Worm (Caenorhabditis elegans): ENCODE results near the gene dli-1.

The dli-1 gene

DNA sequence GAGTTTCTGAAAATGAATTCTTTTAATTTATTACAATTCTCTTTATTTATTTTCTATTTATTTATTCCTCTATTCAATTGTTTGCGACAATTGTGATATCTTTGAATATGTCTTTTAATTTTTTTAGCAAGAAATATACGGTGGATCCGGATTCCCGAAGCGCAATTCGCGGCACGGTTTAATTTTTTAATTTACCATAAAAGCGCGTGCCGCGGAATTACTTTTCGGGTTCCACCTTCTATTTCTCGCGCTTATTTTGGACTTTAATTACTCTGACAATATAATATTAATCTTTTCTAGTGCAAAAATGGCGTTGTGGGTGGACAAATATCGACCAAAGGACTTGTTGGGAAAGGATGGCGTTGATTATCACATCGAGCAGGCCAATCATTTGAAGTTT lies 3.1 kb downstream of the dli-1 start, which contains the start of gene rfc-3:
Gene rfc-3, plus strand, starts transcription at position 301 of the 400 bp plus-strand sequence.
- TF ChIP-seq snpc-3.4 (tag; optimal IDR thresholded peaks at IDR 0.05) = no peak
- TF ChIP-seq nhr-27 (tag; optimal IDR thresholded peaks at IDR 0.05) = no peak
- TF ChIP-seq ztf-3 (GFP tag; optimal IDR thresholded peaks at IDR 0.05) = no peak
- TF ChIP-seq ekl-4 (GFP tag; IDR thresholded peaks at IDR 0.05) = peak; percentile 49; the same call in 1 of the 2 replicates
- no peak for TF ChIP-seq hrde-1 (tag; optimal IDR thresholded peaks at IDR 0.05; ENCODE audit: borderline replicate concordance)
- TF ChIP-seq lin-35 (GFP tag; optimal IDR thresholded peaks at IDR 0.05) = no peak
- no peak for TF ChIP-seq fkh-3 (tag; optimal IDR thresholded peaks at IDR 0.05)
- TF ChIP-seq ZK185.1 (tag; optimal IDR thresholded peaks at IDR 0.05; ENCODE audit: poor library complexity, severe bottlenecking) = no peak
- 0 out of 2 replicates have a peak, but pooled peaks have one; percentile 36 for TF ChIP-seq ceh-100 (GFP tag; IDR thresholded peaks at IDR 0.05)
- TF ChIP-seq egl-44 (GFP tag; IDR thresholded peaks at IDR 0.05) = no peak
- TF ChIP-seq lin-54 (GFP tag; optimal IDR thresholded peaks at IDR 0.05) = no peak
- peak; percentile 32 for TF ChIP-seq madf-6 (GFP tag; IDR thresholded peaks at IDR 0.05)
- TF ChIP-seq bed-1 (GFP tag; IDR thresholded peaks at IDR 0.05) = no peak
- no peak for TF ChIP-seq attf-6 (GFP tag; IDR thresholded peaks at IDR 0.05)
- 0 out of 2 replicates have a peak, but pooled peaks have one; percentile 22 for TF ChIP-seq hsf-1 (GFP tag; IDR thresholded peaks at IDR 0.05)
- TF ChIP-seq F39B2.1 (GFP tag; IDR thresholded peaks at IDR 0.05) = no peak
- TF ChIP-seq ceh-58 (GFP tag; IDR thresholded peaks at IDR 0.05) = no peak
- peak; percentile 8; the same call in 1 of the 2 replicates for TF ChIP-seq F33H1.4 (GFP tag; IDR thresholded peaks at IDR 0.05)
- no peak for TF ChIP-seq ztf-28 (GFP tag; IDR thresholded peaks at IDR 0.05)
- peak; percentile 49 for TF ChIP-seq efl-1 (GFP tag; optimal IDR thresholded peaks at IDR 0.05)
- TF ChIP-seq ztf-26 (tag; optimal IDR thresholded peaks at IDR 0.05) = no peak
- no peak for TF ChIP-seq F22D6.2 (tag; optimal IDR thresholded peaks at IDR 0.05)
- TF ChIP-seq zfh-2 (GFP tag; conservative IDR thresholded peaks at IDR 0.05) = no peak
- no peak for TF ChIP-seq tbx-9 (tag; optimal IDR thresholded peaks at IDR 0.05; ENCODE audit: borderline replicate concordance)
- TF ChIP-seq lsl-1 (GFP tag; optimal IDR thresholded peaks at IDR 0.05) = no peak
- 0 out of 2 replicates have a peak, but pooled peaks have one; percentile 35 for TF ChIP-seq ztf-25 (GFP tag; IDR thresholded peaks at IDR 0.05)
- no peak for TF ChIP-seq Y56A3A.18 (GFP tag; IDR thresholded peaks at IDR 0.05)
- no peak for TF ChIP-seq lir-1 (GFP tag; conservative IDR thresholded peaks at IDR 0.05)
- TF ChIP-seq egrh-3 (GFP tag; IDR thresholded peaks at IDR 0.05) = no peak
- no peak for TF ChIP-seq hlh-12 (tag; optimal IDR thresholded peaks at IDR 0.05)
- TF ChIP-seq lin-40 (tag; optimal IDR thresholded peaks at IDR 0.05) = no peak

DNA sequence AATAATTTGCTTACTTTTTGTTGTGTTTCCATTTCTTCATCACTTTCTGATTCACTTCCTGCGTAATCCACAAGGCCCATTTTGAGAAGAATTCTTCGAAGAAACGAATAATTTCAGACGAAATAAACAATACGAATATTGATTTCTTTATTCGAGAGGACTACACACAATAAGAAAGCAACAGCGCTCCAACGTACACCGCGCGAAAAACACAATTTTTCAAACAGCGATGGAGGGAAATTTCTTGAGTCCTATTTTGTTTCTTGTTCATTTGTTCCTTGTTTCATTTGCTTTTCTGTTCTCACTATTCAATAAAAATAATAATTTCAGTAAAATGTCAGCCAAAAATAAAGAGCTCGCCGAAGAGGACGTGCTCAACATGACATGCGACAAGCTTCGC lies 4.9 kb downstream of the dli-1 start, which contains the start of the genes prcc-1 and C39E9.12:
Gene prcc-1, minus strand, starts transcription at position 119 of the 400 bp plus-strand sequence.
Gene C39E9.12, plus strand, starts transcription at position 331 of the 400 bp plus-strand sequence.
- TF ChIP-seq ceh-58 (GFP tag; IDR thresholded peaks at IDR 0.05) (no peak), lsy-27 (tag; optimal IDR thresholded peaks at IDR 0.05; ENCODE audit: borderline replicate concordance, insufficient read depth) (no peak), cebp-1 (GFP tag; IDR thresholded peaks at IDR 0.05) (no peak), cebp-1 (tag; optimal IDR thresholded peaks at IDR 0.05) (no peak), rcor-1 (GFP tag; IDR thresholded peaks at IDR 0.05) (peak; percentile 23; the same call in 1 of the 2 replicates), hsf-1 (GFP tag; IDR thresholded peaks at IDR 0.05) (no peak; the same call in 1 of the 2 replicates), nhr-80 (tag; optimal IDR thresholded peaks at IDR 0.05) (no peak), F23B12.7 (tag; optimal IDR thresholded peaks at IDR 0.05; ENCODE audit: insufficient read depth) (peak; percentile 61), Y53G8AR.9 (GFP tag; conservative IDR thresholded peaks at IDR 0.05) (0 out of 2 replicates have a peak, but pooled peaks have one; percentile 13), mes-4 (tag; optimal IDR thresholded peaks at IDR 0.05) (no peak), xnd-1 (tag; optimal IDR thresholded peaks at IDR 0.05) (peak; percentile 80), lin-35 (GFP tag; optimal IDR thresholded peaks at IDR 0.05) (peak in 2 of 3 experiments; percentile 1 to 86), madf-8 (GFP tag; conservative IDR thresholded peaks at IDR 0.05) (peak; percentile 84), snpc-1.3 (tag; optimal IDR thresholded peaks at IDR 0.05; ENCODE audit: insufficient read depth) (peak; percentile 3), attf-3 (GFP tag; conservative IDR thresholded peaks at IDR 0.05) (peak; percentile 49; the same call in 1 of the 2 replicates), ztf-22 (GFP tag; optimal IDR thresholded peaks at IDR 0.05) (no peak), ceh-100 (GFP tag; IDR thresholded peaks at IDR 0.05) (peak; percentile 54; the same call in 1 of the 2 replicates), Y56A3A.18 (GFP tag; IDR thresholded peaks at IDR 0.05) (no peak), madf-10 (tag; optimal IDR thresholded peaks at IDR 0.05) (no peak), ztf-6 (GFP tag; IDR thresholded peaks at IDR 0.05) (no peak), lir-1 (GFP tag; conservative IDR thresholded peaks at IDR 0.05) (no peak), let-526 (GFP tag; IDR thresholded peaks at IDR 0.05) (no peak)

Data from whole organism, young adult.